Worm (Caenorhabditis elegans) whole organism, L3 larva: Measurements from ENCODE around the gene hlh-26.

ENCODE experiments used
- ZK546.5 ChIP-seq: sonication (generic microtip); optimal IDR thresholded peaks from 2 replicates; lab custom pipeline; 2017; ENCODE audit warnings: missing biosample characterization, missing genetic modification characterization
- ama-1 ChIP-seq: fragments of 150-350 bp; optimal IDR thresholded peaks from 2 replicates; lab custom pipeline; 2018
- elt-2 ChIP-seq: sonication (generic microtip); optimal IDR thresholded peaks from 2 replicates; lab custom pipeline; 2016; ENCODE audit warnings: missing genetic modification reagents, mild to moderate bottlenecking, missing genetic modification characterization, missing compliant biosample characterization
- elt-3 ChIP-seq, 3 experiments: fragments of 150-350 bp in 1 of 3; sonication (generic microtip) in 2 of 3; optimal IDR thresholded peaks; 2 replicates in 2 of 3; 4 replicates in 1 of 3; lab custom pipeline; 2014 to 2017; ENCODE audit warnings: missing biosample characterization in 3 of 3, missing genetic modification characterization in 3 of 3
- fos-1 ChIP-seq: fragments of 150-350 bp; optimal IDR thresholded peaks from 2 replicates; lab custom pipeline; 2014; ENCODE audit warnings: missing biosample characterization, missing genetic modification characterization
- lin-15B ChIP-seq: fragments of 150-350 bp; optimal IDR thresholded peaks from 2 replicates; lab custom pipeline; 2014; ENCODE audit warnings: missing biosample characterization, missing genetic modification characterization
- nhr-237 ChIP-seq: fragments of 150-350 bp; optimal IDR thresholded peaks from 2 replicates; lab custom pipeline; 2014; ENCODE audit warnings: missing biosample characterization, missing genetic modification characterization
- nhr-25 ChIP-seq: sonication (generic microtip); optimal IDR thresholded peaks from 2 replicates; lab custom pipeline; 2017; ENCODE audit warnings: missing biosample characterization, missing genetic modification characterization
- nhr-76 ChIP-seq: fragments of 150-350 bp; sonication (generic microtip); optimal IDR thresholded peaks from 5 replicates; lab custom pipeline; 2014; ENCODE audit warnings: missing biosample characterization, missing genetic modification characterization
- nhr-77 ChIP-seq: fragments of 150-350 bp; optimal IDR thresholded peaks from 2 replicates; lab custom pipeline; 2014; ENCODE audit warnings: missing biosample characterization, missing genetic modification characterization
- sea-2 ChIP-seq: fragments of 150-350 bp; sonication (generic microtip); optimal IDR thresholded peaks from 4 replicates; lab custom pipeline; 2014; ENCODE audit warnings: missing biosample characterization, missing genetic modification reagents, missing genetic modification characterization
- skn-1 ChIP-seq: fragments of 150-350 bp; optimal IDR thresholded peaks from 2 replicates; lab custom pipeline; 2014; ENCODE audit warnings: missing biosample characterization, missing genetic modification characterization
- unc-39 ChIP-seq: sonication (generic microtip); optimal IDR thresholded peaks from 4 replicates; lab custom pipeline; 2017; ENCODE audit warnings: missing biosample characterization, missing genetic modification characterization

DNA sequence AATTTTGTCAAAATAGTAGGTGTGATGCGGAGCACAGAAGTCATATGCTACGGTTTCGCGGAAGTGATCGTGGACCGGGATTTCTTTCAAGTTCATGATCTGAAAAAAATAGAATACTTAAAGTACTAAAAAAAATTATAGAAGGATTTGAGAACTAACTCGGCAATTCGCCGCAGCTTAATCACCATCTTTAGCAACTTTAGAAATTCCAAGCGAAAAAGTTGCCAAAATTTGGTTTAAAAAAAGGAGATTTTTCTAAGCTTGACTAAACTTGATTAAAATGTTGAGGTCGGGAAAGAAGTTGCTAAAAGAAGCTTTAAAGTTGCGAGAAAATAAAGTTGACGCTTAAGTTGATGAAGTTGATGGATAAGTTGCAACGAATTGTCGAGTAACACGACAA, 15.9 kb downstream of the hlh-26 start, which contains the start of gene ZK177.9:
- TF ChIP-seq nhr-237 (tag; lab: Kevin White, UChicago) = no peak
- TF ChIP-seq sea-2 (GFP tag; lab: Kevin White, UChicago) = no peak
- no peak for TF ChIP-seq fos-1 (tag; lab: Kevin White, UChicago)
- no peak for TF ChIP-seq nhr-76 (tag; lab: Kevin White, UChicago)
- TF ChIP-seq unc-39 (tag; lab: Kevin White, UChicago) = no peak
- no peak for TF ChIP-seq ZK546.5
- no peak for TF ChIP-seq nhr-77 (tag; lab: Kevin White, UChicago)
- no peak for TF ChIP-seq elt-3 (tag; optimal IDR thresholded peaks at IDR 0.05; lab: Kevin White, UChicago)
- TF ChIP-seq nhr-25 (tag; lab: Kevin White, UChicago) = no peak
- TF ChIP-seq elt-2 (tag; lab: Kevin White, UChicago) = no peak
- TF ChIP-seq ama-1 = no peak
- TF ChIP-seq skn-1 (tag; lab: Kevin White, UChicago) = no peak
- TF ChIP-seq lin-15B = no peak
